Worm (Caenorhabditis elegans): ENCODE measurements around the gene slc-36.5.

slc-36.5 gene

ce11 chrII:6898017-6898779, 21.3 kb upstream of the slc-36.5 start, which contains the start of gene hrpl-1 (continued):
- TF ChIP-seq dmd-9 (GFP tag; IDR thresholded peaks at IDR 0.05) (no peak), nhr-11 (tag; optimal IDR thresholded peaks at IDR 0.05) (no peak), nhr-102 (tag; optimal IDR thresholded peaks at IDR 0.05) (no peak), ceh-20 (GFP tag; IDR thresholded peaks at IDR 0.05) (peak; percentile 11; the same call in 1 of the 2 replicates), duxl-1 (tag; optimal IDR thresholded peaks at IDR 0.05; ENCODE audit: poor library complexity) (no peak), mdt-29 (GFP tag; IDR thresholded peaks at IDR 0.05) (no peak), R02D3.7 (tag; optimal IDR thresholded peaks at IDR 0.05) (no peak), madf-5 (GFP tag; IDR thresholded peaks at IDR 0.05) (no peak), madf-9 (GFP tag; conservative IDR thresholded peaks at IDR 0.05) (no peak), ceh-62 (tag; optimal IDR thresholded peaks at IDR 0.05) (no peak), egl-27 (tag; optimal IDR thresholded peaks at IDR 0.05) (no peak), snpc-1.2 (GFP tag; IDR thresholded peaks at IDR 0.05) (no peak), zip-2 (tag; optimal IDR thresholded peaks at IDR 0.05) (no peak), nhr-42 (GFP tag; IDR thresholded peaks at IDR 0.05) (no peak), daf-12 (tag; optimal IDR thresholded peaks at IDR 0.05) (no peak), ces-1 (GFP tag; optimal IDR thresholded peaks at IDR 0.05) (no peak), pha-4 (GFP tag; IDR thresholded peaks at IDR 0.05) (no peak), pha-4 (tag; optimal IDR thresholded peaks at IDR 0.05) (no peak), zag-1 (tag; optimal IDR thresholded peaks at IDR 0.05) (no peak), nhr-41 (GFP tag; IDR thresholded peaks at IDR 0.05) (no peak), zfp-2 (tag; optimal IDR thresholded peaks at IDR 0.05) (no peak), sdz-12 (GFP tag; optimal IDR thresholded peaks at IDR 0.05) (no peak), fkh-10 (GFP tag; optimal IDR thresholded peaks at IDR 0.05) (no peak), nhr-6 (tag; optimal IDR thresholded peaks at IDR 0.05) (no peak), lin-39 (tag; optimal IDR thresholded peaks at IDR 0.05) (no peak), nhr-237 (tag; optimal IDR thresholded peaks at IDR 0.05) (no peak), hlh-30 (tag; optimal IDR thresholded peaks at IDR 0.05; ENCODE audit: insufficient read depth) (peak; percentile 54), lin-29 (GFP tag; IDR thresholded peaks at IDR 0.05) (no peak), egl-43 (GFP tag; IDR thresholded peaks at IDR 0.05) (peak; percentile 71), ceh-44 (GFP tag; IDR thresholded peaks at IDR 0.05) (no peak), unc-130 (GFP tag; optimal IDR thresholded peaks at IDR 0.05) (no peak), set-16 (GFP tag; IDR thresholded peaks at IDR 0.05) (no peak), spr-1 (tag; optimal IDR thresholded peaks at IDR 0.05) (no peak), mxl-2 (GFP tag; conservative IDR thresholded peaks at IDR 0.05) (no peak), lin-15B (tag; optimal IDR thresholded peaks at IDR 0.05) (no peak), F49E8.2 (tag; optimal IDR thresholded peaks at IDR 0.05; ENCODE audit: borderline replicate concordance) (no peak), spr-3 (GFP tag; optimal IDR thresholded peaks at IDR 0.05) (no peak), nhr-25 (tag; optimal IDR thresholded peaks at IDR 0.05; ENCODE audit: borderline replicate concordance, insufficient read depth) (no peak), tag-97 (GFP tag; IDR thresholded peaks at IDR 0.05) (no peak), ZK337.2 (GFP tag; IDR thresholded peaks at IDR 0.05) (no peak), php-3 (GFP tag; IDR thresholded peaks at IDR 0.05) (0 out of 2 replicates have a peak, but pooled peaks have one; percentile 10), nhr-48 (tag; optimal IDR thresholded peaks at IDR 0.05) (no peak), ZK546.5 (tag; optimal IDR thresholded peaks at IDR 0.05) (no peak), hlh-11 (tag; optimal IDR thresholded peaks at IDR 0.05) (peak; percentile 3), cey-2 (tag; optimal IDR thresholded peaks at IDR 0.05; ENCODE audit: borderline replicate concordance, insufficient read depth) (no peak), nhr-76 (tag; optimal IDR thresholded peaks at IDR 0.05) (no peak), fos-1 (tag; optimal IDR thresholded peaks at IDR 0.05) (no peak), daf-19 (GFP tag; conservative IDR thresholded peaks at IDR 0.05) (no peak), unc-62 (GFP tag; optimal IDR thresholded peaks at IDR 0.05 in 1 of 2) (peak in 1 of 2 experiments; percentile 28), unc-62 (tag; optimal IDR thresholded peaks at IDR 0.05) (no peak)
